Fruit fly (Drosophila melanogaster): ENCODE results near the gene Sems.
A peak's percentile ranks its signal among the peaks of the same experiment; 100 is the strongest.

Gene Sems

dm6 chr3L:20966662-20967061 is 10.1 kb upstream of the Sems start, which contains the start of gene CG12983:
Gene CG12983, minus strand, starts transcription at chr3L:20966762.
- TF ChIP-seq CG17801 (GFP tag; optimal IDR thresholded peaks at IDR 0.05; ENCODE audit: partially characterized antibody) = no peak

- no peak for TF ChIP-seq CG17801 (GFP tag; optimal IDR thresholded peaks at IDR 0.05; ENCODE audit: partially characterized antibody)
Observed at dm6 chr3L:20962455-20962854, 5.9 kb upstream of the Sems start, which contains the start of gene CG10587. Gene CG10587, minus strand, starts transcription at chr3L:20962555.

DNA sequence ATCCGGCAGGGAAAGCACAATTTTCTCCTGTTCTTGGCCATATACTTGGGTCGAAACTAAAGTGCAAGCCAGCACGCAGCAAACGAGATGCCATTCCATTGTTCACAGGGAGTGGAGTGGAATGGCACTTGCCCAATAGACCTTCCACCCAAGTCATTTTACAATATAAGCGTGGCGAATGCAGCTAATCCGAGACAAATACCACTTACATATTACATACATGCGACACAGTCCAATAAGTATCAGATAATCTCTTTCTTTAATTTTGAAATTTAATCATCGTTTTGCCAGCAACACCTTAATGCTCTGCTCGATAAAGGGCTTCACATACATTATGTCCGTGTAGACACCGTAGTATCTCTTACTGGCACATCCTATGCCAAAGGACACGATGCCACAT is 4.7 kb upstream of the Sems start, which contains the start of gene CG11037:
Gene CG11037, minus strand, starts transcription at position 101 of the 400 bp plus-strand sequence.
- no peak for TF ChIP-seq CG17801 (GFP tag; optimal IDR thresholded peaks at IDR 0.05; ENCODE audit: partially characterized antibody)

- TF ChIP-seq CG17801 (GFP tag; optimal IDR thresholded peaks at IDR 0.05; ENCODE audit: partially characterized antibody) = no peak
Observed at dm6 chr3L:20954118-20954517, 2.4 kb downstream of the Sems start.

DNA sequence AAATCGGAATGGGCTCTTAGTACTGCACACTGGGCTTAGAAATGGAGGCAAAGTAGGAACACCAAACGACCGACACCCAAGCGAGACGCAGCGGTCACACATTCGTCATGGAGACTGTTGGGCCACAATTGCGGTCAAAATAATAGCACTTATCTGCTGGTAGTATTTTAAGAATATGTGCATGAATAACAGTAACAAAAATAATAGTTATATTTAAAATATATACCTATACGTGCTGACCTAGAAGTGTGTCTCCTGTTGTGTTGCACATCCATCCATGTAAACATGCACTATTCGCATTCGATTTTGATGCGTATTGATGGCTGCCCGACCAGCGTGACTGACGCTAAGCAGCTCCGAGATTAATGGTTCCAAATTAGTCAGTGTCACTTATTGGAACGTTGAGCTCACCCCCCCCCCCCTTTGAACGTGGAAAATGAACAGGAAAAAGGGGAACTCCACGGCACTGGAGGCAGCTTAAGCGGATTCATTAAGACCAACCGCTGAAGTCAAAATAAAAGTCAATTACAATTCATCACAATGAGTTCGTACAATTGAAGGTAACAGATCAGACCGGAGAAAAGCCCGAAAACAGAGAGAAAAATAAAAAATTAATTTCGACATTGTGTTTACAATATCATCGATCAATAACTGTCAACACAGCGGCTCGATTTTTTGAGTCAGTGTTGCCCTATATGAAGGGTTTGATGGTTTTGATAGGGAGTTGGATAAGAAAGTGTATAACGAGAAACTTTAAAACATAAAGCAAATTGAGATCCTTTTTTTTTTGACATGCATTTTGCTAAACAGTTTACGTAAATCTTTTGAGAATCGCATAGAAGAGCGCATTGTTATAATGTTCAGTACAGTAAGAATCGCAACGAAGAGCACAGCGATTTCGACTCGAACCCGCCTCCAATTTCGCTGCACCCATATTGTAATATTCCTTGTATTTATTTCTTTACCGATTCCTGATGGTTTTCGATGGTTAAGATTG is 3.6 kb downstream of the Sems start:
- no peak for TF ChIP-seq CG17801 (GFP tag; optimal IDR thresholded peaks at IDR 0.05; ENCODE audit: partially characterized antibody)

DNA sequence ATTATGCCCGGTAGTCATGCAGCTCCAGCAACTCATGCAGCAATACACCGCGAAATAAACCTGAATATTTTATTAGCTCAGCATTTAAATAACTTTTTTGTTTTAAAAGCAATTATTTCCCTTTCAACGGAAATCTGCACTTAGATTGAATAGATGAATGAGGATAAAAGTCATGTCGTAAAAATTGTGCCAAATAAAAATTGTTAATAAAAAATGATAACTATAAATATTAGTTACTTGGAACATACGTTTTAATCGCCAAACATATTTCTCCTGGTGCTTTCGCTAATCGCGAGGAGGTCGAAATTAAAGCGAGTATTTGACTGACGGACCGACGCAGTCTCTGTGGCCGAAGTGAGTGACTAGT is 4.4 kb downstream of the Sems start:
- TF ChIP-seq CG17801 (GFP tag; optimal IDR thresholded peaks at IDR 0.05; ENCODE audit: partially characterized antibody) = no peak

DNA sequence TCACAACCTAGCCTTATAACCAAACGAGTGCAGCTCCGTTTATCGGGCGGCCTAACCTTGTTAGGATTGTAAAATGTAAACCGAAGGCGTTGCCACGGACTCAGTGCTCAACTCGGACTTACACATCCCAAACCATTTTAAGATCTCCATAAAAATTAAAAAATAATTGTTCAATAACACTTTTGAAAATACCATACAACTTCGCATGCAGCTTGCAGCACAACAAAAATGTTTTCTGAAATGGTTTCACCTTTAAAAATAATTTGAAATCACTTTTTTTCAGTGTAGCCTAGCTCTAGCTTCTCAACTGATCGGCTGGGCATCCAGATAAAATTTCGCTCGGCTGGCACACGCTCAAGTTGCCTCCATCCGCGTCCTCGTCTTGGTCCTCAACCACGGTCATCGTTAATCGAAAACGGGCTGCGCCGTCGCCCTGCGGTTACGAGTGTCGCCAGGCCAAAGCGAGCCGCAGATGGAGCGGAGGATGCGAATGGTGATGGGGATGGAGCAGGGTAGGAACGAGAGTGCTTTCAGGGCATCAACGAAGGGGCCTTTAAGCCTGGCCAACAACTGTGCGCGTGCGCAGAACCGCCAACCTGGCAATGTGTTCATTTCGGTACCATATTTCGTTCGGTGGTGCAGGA is 5.0 kb downstream of the Sems start:
- TF ChIP-seq CG17801 (GFP tag; optimal IDR thresholded peaks at IDR 0.05; ENCODE audit: partially characterized antibody) = no peak

dm6 chr3L:20950520-20951135 is 5.9 kb downstream of the Sems start:
- TF ChIP-seq CG17801 (GFP tag; optimal IDR thresholded peaks at IDR 0.05; ENCODE audit: partially characterized antibody) = peak; percentile 24

DNA sequence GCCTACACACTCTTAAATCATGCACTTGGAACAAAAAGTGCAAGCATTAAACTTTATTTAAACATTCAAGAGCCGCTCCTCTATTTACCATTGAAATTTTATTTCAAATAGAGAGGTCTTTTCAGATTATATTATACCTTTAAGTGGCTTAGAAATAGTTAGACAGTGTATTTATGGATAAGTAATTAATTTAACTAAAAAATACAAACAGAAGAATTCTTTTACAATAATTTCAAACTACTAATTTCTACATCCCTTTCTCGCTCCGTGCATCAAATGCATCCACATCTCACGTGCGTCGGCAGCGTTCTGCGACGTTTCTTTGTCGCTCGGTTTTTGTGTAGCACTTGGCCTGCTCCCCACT is 6.4 kb downstream of the Sems start:
- peak; percentile 55 for TF ChIP-seq CG17801 (GFP tag; optimal IDR thresholded peaks at IDR 0.05; ENCODE audit: partially characterized antibody)

DNA sequence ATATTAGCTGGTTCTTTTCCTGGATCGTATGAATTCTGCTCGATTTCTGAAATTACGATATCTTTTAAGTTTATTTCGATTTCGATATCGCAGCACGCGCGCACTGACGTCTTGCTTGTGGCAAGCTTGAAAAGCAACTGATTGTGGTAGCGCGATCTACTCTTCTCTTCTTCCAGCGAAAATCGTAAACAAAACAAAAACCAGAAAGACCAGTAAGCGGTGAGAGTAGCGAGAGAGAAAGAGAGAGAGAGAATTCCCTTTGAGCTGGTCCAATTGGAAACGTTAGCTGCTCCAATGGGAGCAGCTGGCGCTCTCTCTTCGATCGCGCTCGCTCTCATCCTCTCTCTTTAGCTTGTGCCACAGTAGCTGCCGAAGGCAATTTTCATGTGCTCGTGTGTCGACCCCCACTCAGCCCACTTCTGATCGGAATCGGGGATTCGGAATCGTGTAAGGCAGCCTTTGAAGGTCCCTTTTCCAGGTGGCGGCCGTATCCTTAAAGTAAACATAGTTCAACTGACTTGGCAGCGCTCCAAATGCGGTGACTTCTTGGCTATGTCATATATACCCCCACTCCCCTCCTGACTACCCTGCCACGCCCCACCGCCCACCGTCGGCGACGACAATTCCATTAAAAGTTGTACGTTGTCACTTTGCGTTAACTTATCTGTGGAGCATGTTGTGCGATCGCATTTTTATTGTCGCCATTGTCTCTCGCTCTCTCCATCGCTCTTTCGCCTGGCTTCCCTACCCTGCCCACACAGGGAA is 7.0 kb downstream of the Sems start, which contains the start of gene fng:
Gene fng, minus strand, starts transcription at position 142 of the 765 bp plus-strand sequence.
- TF ChIP-seq CG17801 (GFP tag; optimal IDR thresholded peaks at IDR 0.05; ENCODE audit: partially characterized antibody) = peak; percentile 57

- no peak for TF ChIP-seq CG17801 (GFP tag; optimal IDR thresholded peaks at IDR 0.05; ENCODE audit: partially characterized antibody)
Observed at dm6 chr3L:20948404-20948803, 8.1 kb downstream of the Sems start.

DNA sequence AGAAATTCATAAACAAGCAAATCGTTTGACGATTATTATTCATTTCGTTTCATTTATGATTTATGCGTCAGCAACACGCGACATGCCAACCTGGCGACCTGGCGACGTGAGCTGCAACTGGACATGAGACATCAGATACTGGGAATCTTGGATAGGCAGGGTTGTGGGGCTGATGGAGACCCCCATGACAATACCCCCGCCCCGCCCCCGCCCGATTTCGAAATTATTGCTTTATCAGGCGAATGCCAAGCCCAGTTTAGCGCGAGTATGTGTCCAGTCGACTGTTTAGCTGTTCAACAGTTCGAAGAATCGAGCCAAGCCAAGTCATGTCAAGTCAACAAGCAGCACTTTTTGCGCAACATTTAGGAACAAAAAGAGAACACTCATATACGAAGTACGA is 9.6 kb downstream of the Sems start:
- TF ChIP-seq CG17801 (GFP tag; optimal IDR thresholded peaks at IDR 0.05; ENCODE audit: partially characterized antibody) = no peak

DNA sequence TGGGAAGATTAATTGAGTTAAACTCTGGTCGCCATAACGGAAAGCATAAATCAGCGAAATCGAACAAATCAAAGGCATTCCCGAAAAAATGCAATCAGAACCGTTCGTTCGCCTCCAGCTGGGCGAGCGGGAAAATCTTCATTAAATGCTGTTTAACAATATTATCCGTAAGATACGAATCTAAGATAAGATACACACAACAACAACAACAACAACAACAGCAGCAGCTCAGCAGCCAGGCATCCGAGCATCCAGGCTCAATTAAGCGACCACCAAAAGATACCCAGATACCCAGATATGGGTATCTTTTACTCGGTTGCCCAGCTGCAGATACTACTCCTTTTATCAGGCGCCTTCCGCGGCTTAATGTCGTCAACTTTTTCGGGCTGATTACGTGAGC is 10.5 kb downstream of the Sems start:
- no peak for TF ChIP-seq CG17801 (GFP tag; optimal IDR thresholded peaks at IDR 0.05; ENCODE audit: partially characterized antibody)

dm6 chr3L:20944180-20944579 is 12.4 kb downstream of the Sems start:
- TF ChIP-seq CG17801 (GFP tag; optimal IDR thresholded peaks at IDR 0.05; ENCODE audit: partially characterized antibody) = no peak

DNA sequence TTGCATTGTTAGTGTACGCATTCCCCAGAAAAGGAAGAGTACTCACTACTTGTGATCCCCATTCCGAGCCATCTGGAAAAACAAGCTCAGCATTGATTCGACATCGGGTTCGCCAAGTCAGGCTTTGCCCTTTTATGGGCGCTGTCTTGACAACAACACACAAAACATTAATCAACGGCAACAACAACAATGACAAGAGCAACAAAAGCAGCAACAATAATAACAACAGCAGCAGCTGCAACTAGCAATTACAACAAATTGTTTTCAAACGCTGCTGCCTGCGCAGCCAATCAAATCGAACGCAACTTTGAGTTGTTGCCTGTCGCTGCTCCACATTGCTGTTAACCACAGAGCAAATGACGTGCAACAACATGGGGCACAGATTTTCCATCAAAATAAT is 14.5 kb downstream of the Sems start:
- no peak for TF ChIP-seq CG17801 (GFP tag; optimal IDR thresholded peaks at IDR 0.05; ENCODE audit: partially characterized antibody)
